Fruit fly (Drosophila melanogaster) whole organism, embryonic: Measurements from ENCODE around the gene Mocs1.

Experiments used
- BEAF-32 ChIP-seq: fragments of 200-800 bp; sonication (Bioruptor generic); optimal IDR thresholded peaks from 3 replicates; lab custom pipeline; 2017; ENCODE audit warnings: missing biosample characterization, missing genetic modification characterization, mild to moderate bottlenecking, moderate library complexity, missing genetic modification reagents
- CG14050 ChIP-seq: fragments of 200-800 bp; sonication (Bioruptor generic); IDR thresholded peaks from 3 replicates; pipeline ENCODE4 v1.3.6; 2022; ENCODE audit warnings: missing biosample characterization, missing genetic modification characterization
- CG7839 ChIP-seq: fragments of 200-800 bp; sonication (Bioruptor generic); optimal IDR thresholded peaks from 3 replicates; lab custom pipeline; 2018; ENCODE audit warnings: missing biosample characterization, mild to moderate bottlenecking, missing genetic modification characterization, moderate library complexity
- CG8478 ChIP-seq: fragments of >200 bp; optimal IDR thresholded peaks from 2 replicates; lab custom pipeline; 2018
- Deaf1 ChIP-seq: fragments of 200-800 bp; optimal IDR thresholded peaks from 3 replicates; lab custom pipeline; 2019; ENCODE audit warnings: missing biosample characterization, mild to moderate bottlenecking, missing genetic modification characterization, moderate library complexity
- Rx ChIP-seq: fragments of 200-800 bp; sonication (Bioruptor generic); IDR thresholded peaks from 2 replicates; pipeline ENCODE4 v1.3.6; 2022; ENCODE audit warnings: missing biosample characterization, missing genetic modification characterization
- bowl ChIP-seq: fragments of 200-800 bp; sonication (Bioruptor generic); IDR thresholded peaks from 2 replicates; pipeline ENCODE4 v1.3.6; 2022; ENCODE audit warnings: missing biosample characterization, missing genetic modification characterization
- croc ChIP-seq: fragments of 200-800 bp; sonication (Bioruptor generic); conservative IDR thresholded peaks from 3 replicates; pipeline ENCODE4 v1.3.6; 2022; ENCODE audit warnings: missing biosample characterization, missing genetic modification characterization
- gcm2 ChIP-seq: fragments of 200-800 bp; sonication (Bioruptor generic); optimal IDR thresholded peaks from 2 replicates; lab custom pipeline; 2016; ENCODE audit warnings: missing biosample characterization, missing genetic modification characterization
- repo ChIP-seq: fragments of 200-800 bp; sonication (Bioruptor generic); optimal IDR thresholded peaks from 2 replicates; lab custom pipeline; 2016; ENCODE audit warnings: missing biosample characterization, missing genetic modification characterization
- sna ChIP-seq: fragments of 200-800 bp; sonication (Bioruptor generic); IDR thresholded peaks from 2 replicates; pipeline ENCODE4 v1.3.6; 2022; ENCODE audit warnings: missing biosample characterization, missing genetic modification characterization; ENCODE audit not compliant: partially characterized antibody
- unc-4 ChIP-seq: fragments of 200-800 bp; sonication (Bioruptor generic); IDR thresholded peaks from 2 replicates; pipeline ENCODE4 v1.3.6; 2022; ENCODE audit warnings: missing biosample characterization, missing genetic modification characterization; ENCODE audit not compliant: partially characterized antibody

- TF ChIP-seq repo (GFP tag; lab: Kevin White, UChicago) (no peak), Deaf1 (tag; lab: Kevin White, UChicago) (no peak), CG7839 (tag; lab: Kevin White, UChicago) (no peak), BEAF-32 (GFP tag; lab: Kevin White, UChicago) (no peak), CG8478 (no peak), croc (GFP tag; lab: Robert Waterston, UW) (no peak), gcm2 (GFP tag; lab: Kevin White, UChicago) (no peak), unc-4 (GFP tag; lab: Robert Waterston, UW) (no peak), bowl (GFP tag; lab: Robert Waterston, UW) (no peak), sna (GFP tag; lab: Robert Waterston, UW) (no peak), CG14050 (GFP tag; lab: Robert Waterston, UW) (no peak), Rx (GFP tag; lab: Robert Waterston, UW) (no peak)
Measured at dm6 chr3L:11035039-11035438, 35.3 kb upstream of the Mocs1 start.
